Worm (Caenorhabditis elegans) whole organism, young adult: Measurements from ENCODE around the gene F56D6.13.

ENCODE experiments used
- ceh-91 ChIP-seq: fragments of 200-800 bp; sonication (Bioruptor generic); IDR thresholded peaks from 2 replicates; pipeline ENCODE4 v1.3.6; 2022; ENCODE audit warnings: missing genetic modification reagents, missing genetic modification characterization, missing compliant biosample characterization
- dpl-1 ChIP-seq: fragments of 150-350 bp; optimal IDR thresholded peaks from 2 replicates; lab custom pipeline; 2014; ENCODE audit warnings: missing biosample characterization, missing genetic modification reagents, missing genetic modification characterization
- lin-54 ChIP-seq: fragments of 200-800 bp; sonication (Bioruptor generic); optimal IDR thresholded peaks from 2 replicates; lab custom pipeline; 2018; ENCODE audit warnings: mild to moderate bottlenecking, missing genetic modification characterization, missing compliant biosample characterization
- nhr-120 ChIP-seq: fragments of 200-800 bp; sonication (Bioruptor generic); IDR thresholded peaks from 2 replicates; pipeline ENCODE4 v1.3.6; 2022; ENCODE audit warnings: missing genetic modification characterization, missing compliant biosample characterization
- snpc-4 ChIP-seq, 5 experiments: fragments of 150-350 bp in 1 of 5; sonication (generic microtip) in 4 of 5; optimal IDR thresholded peaks; 2 replicates each; lab custom pipeline; 2014 to 2018; ENCODE audit warnings: missing genetic modification characterization in 5 of 5, missing biosample characterization in 3 of 5, antibody characterized with exemption in 2 of 5, mild to moderate bottlenecking in 2 of 5, missing compliant biosample characterization in 2 of 5, missing genotype in 2 of 5, moderate library complexity in 2 of 5, missing genetic modification reagents in 1 of 5

DNA sequence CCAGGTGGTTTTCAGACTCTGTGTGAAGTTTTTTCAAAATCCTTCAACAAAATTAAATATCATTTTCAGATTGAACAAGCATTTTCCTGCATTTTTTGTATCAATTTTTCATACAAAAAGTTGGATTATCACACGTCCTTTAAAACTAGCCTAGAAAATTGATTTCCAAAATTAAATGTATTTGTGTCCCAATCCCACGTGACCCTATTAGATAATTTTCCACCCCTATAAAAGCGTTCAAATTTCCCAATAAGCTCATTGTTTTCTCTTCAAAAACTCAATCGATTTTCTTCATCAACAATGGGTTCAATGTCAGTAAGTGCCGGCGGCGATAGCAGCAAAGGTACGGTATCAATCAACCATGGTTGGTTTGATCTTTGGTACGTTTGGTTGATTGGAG is 5.2 kb downstream of the F56D6.13 start, which contains the start of gene F56D6.19:
- TF ChIP-seq lin-54 (GFP tag; lab: Kevin White, UChicago) (no peak), nhr-120 (GFP tag; lab: Robert Waterston, UW) (no peak), ceh-91 (GFP tag; lab: Robert Waterston, UW) (no peak), dpl-1 (GFP tag; lab: Kevin White, UChicago) (no peak), snpc-4 (GFP tag; optimal IDR thresholded peaks at IDR 0.05; lab: Kevin White, UChicago) (no peak), snpc-4 (tag; optimal IDR thresholded peaks at IDR 0.05; lab: Kevin White, UChicago) (no peak)
